Worm (Caenorhabditis elegans) whole organism, L4 larva: ENCODE measurements around the gene C16C10.8.

ENCODE experiments used
- F10B5.3 ChIP-seq: sonication (generic microtip); optimal IDR thresholded peaks from 2 replicates; lab custom pipeline; 2016; ENCODE audit warnings: mild to moderate bottlenecking, missing genetic modification characterization, missing compliant biosample characterization
- F37D6.2 ChIP-seq: sonication (generic microtip); optimal IDR thresholded peaks from 2 replicates; lab custom pipeline; 2016; ENCODE audit warnings: mild to moderate bottlenecking, missing genetic modification characterization, missing compliant biosample characterization
- F49E8.2 ChIP-seq: sonication (generic microtip); optimal IDR thresholded peaks from 2 replicates; lab custom pipeline; 2016; ENCODE audit warnings: missing compliant biosample characterization, mild to moderate bottlenecking, missing genetic modification characterization, borderline replicate concordance
- R02D3.7 ChIP-seq: fragments of 150-350 bp; sonication (generic microtip); optimal IDR thresholded peaks from 3 replicates; lab custom pipeline; 2014; ENCODE audit warnings: missing biosample characterization, missing genetic modification characterization
- T20F7.1 ChIP-seq: fragments of 200-800 bp; sonication (Bioruptor generic); optimal IDR thresholded peaks from 2 replicates; lab custom pipeline; 2018; ENCODE audit warnings: mild to moderate bottlenecking, missing genetic modification characterization, missing compliant biosample characterization
- T26A8.4 ChIP-seq: fragments of 200-800 bp; sonication (Bioruptor generic); IDR thresholded peaks from 2 replicates; pipeline ENCODE4 v1.3.6; 2022; ENCODE audit warnings: missing genetic modification characterization, missing compliant biosample characterization
- Y105C5A.15 ChIP-seq: fragments of 200-800 bp; sonication (Bioruptor generic); IDR thresholded peaks from 2 replicates; pipeline ENCODE4 v1.3.6; 2022; ENCODE audit warnings: missing genetic modification characterization, missing compliant biosample characterization
- Y75B8A.6 ChIP-seq: fragments of 200-800 bp; sonication (Bioruptor generic); IDR thresholded peaks from 2 replicates; pipeline ENCODE4 v1.3.6; 2022; ENCODE audit warnings: missing genetic modification reagents, missing genetic modification characterization, missing compliant biosample characterization
- aha-1 ChIP-seq: fragments of 150-350 bp; peaks from one replicate; lab custom pipeline; 2014; ENCODE audit warnings: missing biosample characterization, missing genetic modification characterization
- ama-1 ChIP-seq: fragments of 150-350 bp; optimal IDR thresholded peaks from 2 replicates; lab custom pipeline; 2014; ENCODE audit warnings: inconsistent platforms, mixed read lengths
- ceh-28 ChIP-seq: fragments of 150-350 bp; optimal IDR thresholded peaks from 2 replicates; lab custom pipeline; 2014; ENCODE audit warnings: missing biosample characterization, missing genetic modification reagents, missing genetic modification characterization
- ceh-32 ChIP-seq: sonication (generic microtip); optimal IDR thresholded peaks from 2 replicates; lab custom pipeline; 2016; ENCODE audit warnings: mild to moderate bottlenecking, missing genetic modification characterization, missing compliant biosample characterization; ENCODE audit not compliant: poor library complexity
- ceh-44 ChIP-seq: fragments of 200-800 bp; sonication (Bioruptor generic); IDR thresholded peaks from 2 replicates; pipeline ENCODE4 v1.3.6; 2022; ENCODE audit warnings: missing genetic modification reagents, missing genetic modification characterization, missing compliant biosample characterization
- cey-2 ChIP-seq: sonication (generic microtip); optimal IDR thresholded peaks from 3 replicates; lab custom pipeline; 2017; ENCODE audit warnings: missing genetic modification characterization, mild to moderate bottlenecking, missing compliant biosample characterization, antibody characterized with exemption, borderline replicate concordance; ENCODE audit not compliant: insufficient read depth
- dmd-9 ChIP-seq: fragments of 200-800 bp; sonication (Bioruptor generic); IDR thresholded peaks from 2 replicates; pipeline ENCODE4 v1.3.6; 2022; ENCODE audit warnings: missing genetic modification reagents, missing genetic modification characterization, missing compliant biosample characterization
- dpl-1 ChIP-seq: fragments of 150-350 bp; optimal IDR thresholded peaks from 2 replicates; lab custom pipeline; 2014; ENCODE audit warnings: missing biosample characterization, missing genetic modification reagents, missing genetic modification characterization
- egl-27 ChIP-seq: sonication (generic microtip); optimal IDR thresholded peaks from 3 replicates; lab custom pipeline; 2017; ENCODE audit warnings: missing biosample characterization, missing genetic modification reagents, missing genetic modification characterization
- fos-1 ChIP-seq: fragments of 150-350 bp; optimal IDR thresholded peaks from 2 replicates; lab custom pipeline; 2014; ENCODE audit warnings: missing biosample characterization, missing genetic modification characterization
- hlh-30 ChIP-seq: sonication (generic microtip); optimal IDR thresholded peaks from 2 replicates; lab custom pipeline; 2017; ENCODE audit warnings: antibody characterized with exemption, mild to moderate bottlenecking, missing genetic modification characterization, missing compliant biosample characterization; ENCODE audit not compliant: insufficient read depth
- jun-1 ChIP-seq: fragments of 150-350 bp; optimal IDR thresholded peaks from 2 replicates; lab custom pipeline; 2014; ENCODE audit warnings: missing biosample characterization, missing genetic modification reagents, missing genetic modification characterization
- lin-15B ChIP-seq: fragments of 150-350 bp; sonication (generic microtip); optimal IDR thresholded peaks from 3 replicates; lab custom pipeline; 2014; ENCODE audit warnings: missing biosample characterization, missing genetic modification characterization
- lin-29 ChIP-seq: fragments of 200-800 bp; sonication (Bioruptor generic); IDR thresholded peaks from 2 replicates; pipeline ENCODE4 v1.3.6; 2022; ENCODE audit warnings: missing genetic modification reagents, missing genetic modification characterization, missing compliant biosample characterization
- madf-9 ChIP-seq: fragments of 200-800 bp; sonication (Bioruptor generic); conservative IDR thresholded peaks from 2 replicates; pipeline ENCODE4 v1.3.6; 2022; ENCODE audit warnings: missing genetic modification reagents, missing genetic modification characterization, missing compliant biosample characterization
- mdt-29 ChIP-seq: fragments of 200-800 bp; sonication (Bioruptor generic); IDR thresholded peaks from 2 replicates; pipeline ENCODE4 v1.3.6; 2022; ENCODE audit warnings: missing genetic modification reagents, missing genetic modification characterization, missing compliant biosample characterization
- mxl-2 ChIP-seq: fragments of 200-800 bp; sonication (Bioruptor generic); conservative IDR thresholded peaks from 2 replicates; pipeline ENCODE4 v1.3.6; 2022; ENCODE audit warnings: missing genetic modification reagents, missing genetic modification characterization, missing compliant biosample characterization
- mxl-3 ChIP-seq: fragments of 200-800 bp; sonication (Bioruptor generic); optimal IDR thresholded peaks from 2 replicates; lab custom pipeline; 2018; ENCODE audit warnings: mild to moderate bottlenecking, missing genetic modification characterization, missing compliant biosample characterization
- nhr-102 ChIP-seq: sonication (generic microtip); optimal IDR thresholded peaks from 2 replicates; lab custom pipeline; 2016; ENCODE audit warnings: mild to moderate bottlenecking, missing genetic modification characterization, moderate library complexity, missing compliant biosample characterization
- nhr-11 ChIP-seq: fragments of 150-350 bp; optimal IDR thresholded peaks from 2 replicates; lab custom pipeline; 2014; ENCODE audit warnings: missing biosample characterization, missing genetic modification characterization
- nhr-111 ChIP-seq: fragments of 200-800 bp; sonication (Bioruptor generic); optimal IDR thresholded peaks from 2 replicates; lab custom pipeline; 2018; ENCODE audit warnings: mild to moderate bottlenecking, missing genetic modification characterization, missing compliant biosample characterization
- nhr-25 ChIP-seq: sonication (generic microtip); optimal IDR thresholded peaks from 2 replicates; lab custom pipeline; 2017; ENCODE audit warnings: missing genetic modification characterization, mild to moderate bottlenecking, missing compliant biosample characterization, antibody characterized with exemption, moderate library complexity, borderline replicate concordance; ENCODE audit not compliant: insufficient read depth
- nhr-41 ChIP-seq: fragments of 200-800 bp; sonication (Bioruptor generic); IDR thresholded peaks from 2 replicates; pipeline ENCODE4 v1.3.6; 2022; ENCODE audit warnings: missing genetic modification reagents, missing genetic modification characterization, missing compliant biosample characterization
- nhr-6 ChIP-seq: fragments of 150-350 bp; optimal IDR thresholded peaks from 2 replicates; lab custom pipeline; 2014; ENCODE audit warnings: missing biosample characterization, missing genetic modification characterization
- nhr-76 ChIP-seq: fragments of 150-350 bp; optimal IDR thresholded peaks from 2 replicates; lab custom pipeline; 2014; ENCODE audit warnings: missing biosample characterization, missing genetic modification characterization
- nhr-77 ChIP-seq: fragments of 150-350 bp; optimal IDR thresholded peaks from 2 replicates; lab custom pipeline; 2014; ENCODE audit warnings: missing biosample characterization, missing genetic modification characterization
- pha-4 ChIP-seq, 2 experiments: fragments of 150-350 bp in 1 of 2; fragments of 200-800 bp in 1 of 2; sonication (Bioruptor generic) in 1 of 2; IDR thresholded peaks in 1 of 2; optimal IDR thresholded peaks in 1 of 2; 2 replicates each; pipeline versions ENCODE4 v1.3.6 to Lab custom; 2014 to 2022; ENCODE audit warnings: missing genetic modification characterization in 2 of 2, missing genetic modification reagents in 2 of 2, missing biosample characterization in 1 of 2, missing compliant biosample characterization in 1 of 2
- php-3 ChIP-seq: fragments of 200-800 bp; sonication (Bioruptor generic); IDR thresholded peaks from 2 replicates; pipeline ENCODE4 v1.3.6; 2022; ENCODE audit warnings: missing genetic modification reagents, missing genetic modification characterization, missing compliant biosample characterization
- pqm-1 ChIP-seq: sonication (generic microtip); optimal IDR thresholded peaks from 2 replicates; lab custom pipeline; 2017; ENCODE audit warnings: missing biosample characterization, missing genetic modification characterization
- rbr-2 ChIP-seq: sonication (generic microtip); optimal IDR thresholded peaks from 2 replicates; lab custom pipeline; 2016; ENCODE audit warnings: missing genotype, missing genetic modification characterization, missing compliant biosample characterization
- snpc-1.2 ChIP-seq: fragments of 200-800 bp; sonication (Bioruptor generic); IDR thresholded peaks from 2 replicates; pipeline ENCODE4 v1.3.6; 2022; ENCODE audit warnings: missing genetic modification reagents, missing genetic modification characterization, missing compliant biosample characterization
- spr-1 ChIP-seq: sonication (generic microtip); optimal IDR thresholded peaks from 2 replicates; lab custom pipeline; 2016; ENCODE audit warnings: mild to moderate bottlenecking, missing genetic modification characterization, missing compliant biosample characterization
- spr-3 ChIP-seq: fragments of 200-800 bp; sonication (Bioruptor generic); optimal IDR thresholded peaks from 2 replicates; lab custom pipeline; 2018; ENCODE audit warnings: mild to moderate bottlenecking, missing genetic modification characterization, missing compliant biosample characterization
- tra-1 ChIP-seq: fragments of 200-800 bp; sonication (Bioruptor generic); IDR thresholded peaks from 2 replicates; pipeline ENCODE4 v1.3.6; 2022; ENCODE audit warnings: missing genetic modification reagents, missing genetic modification characterization, missing compliant biosample characterization
- unc-130 ChIP-seq: sonication (generic microtip); optimal IDR thresholded peaks from 2 replicates; lab custom pipeline; 2016; ENCODE audit warnings: missing genetic modification reagents, missing genetic modification characterization, missing compliant biosample characterization
- vab-7 ChIP-seq: fragments of 200-800 bp; sonication (Bioruptor generic); IDR thresholded peaks from 2 replicates; pipeline ENCODE4 v1.3.6; 2022; ENCODE audit warnings: missing genetic modification reagents, missing genetic modification characterization, missing compliant biosample characterization
- zip-2 ChIP-seq: fragments of 150-350 bp; optimal IDR thresholded peaks from 2 replicates; lab custom pipeline; 2014; ENCODE audit warnings: missing biosample characterization, missing genetic modification characterization
- ztf-7 ChIP-seq: fragments of 150-350 bp; optimal IDR thresholded peaks from 2 replicates; lab custom pipeline; 2014; ENCODE audit warnings: missing biosample characterization, missing genetic modification characterization

C16C10.8 gene

ce11 chrIII:4164071-4164470 is at the start of gene C16C10.8:
C16C10.8 (minus strand) TSS chrIII:4164171.
- TF ChIP-seq F10B5.3 (tag; lab: Kevin White, UChicago) (no peak), nhr-77 (tag; lab: Kevin White, UChicago) (no peak), pha-4 (GFP tag; IDR thresholded peaks at IDR 0.05; lab: Robert Waterston, UW) (no peak), pha-4 (tag; optimal IDR thresholded peaks at IDR 0.05; lab: Kevin White, UChicago) (no peak), unc-130 (GFP tag; lab: Kevin White, UChicago) (no peak), spr-1 (tag; lab: Kevin White, UChicago) (no peak), ama-1 (no peak), nhr-76 (tag; lab: Kevin White, UChicago) (no peak), ztf-7 (tag; lab: Kevin White, UChicago) (no peak), tra-1 (GFP tag; lab: Robert Waterston, UW) (no peak), nhr-102 (no peak), T26A8.4 (no peak), Y75B8A.6 (no peak), spr-3 (GFP tag; lab: Kevin White, UChicago) (no peak), dpl-1 (GFP tag; lab: Kevin White, UChicago) (no peak), snpc-1.2 (GFP tag; lab: Robert Waterston, UW) (no peak), lin-15B (tag; lab: Kevin White, UChicago) (no peak)

ce11 chrIII:4210661-4211060 is 46.7 kb upstream of the C16C10.8 start:
- no peak for TF ChIP-seq mdt-29
- no peak for TF ChIP-seq egl-27 (tag; lab: Kevin White, UChicago)
- TF ChIP-seq fos-1, result no peak
- no peak for TF ChIP-seq cey-2 (tag; lab: Kevin White, UChicago)
- TF ChIP-seq nhr-6 (tag; lab: Kevin White, UChicago), result no peak
- TF ChIP-seq ceh-32 (tag; lab: Kevin White, UChicago), result no peak
- TF ChIP-seq T20F7.1 (GFP tag; lab: Kevin White, UChicago), result no peak
- no peak for TF ChIP-seq snpc-1.2 (GFP tag; lab: Robert Waterston, UW)
- no peak for TF ChIP-seq madf-9
- TF ChIP-seq zip-2, result no peak
- TF ChIP-seq R02D3.7 (tag; lab: Kevin White, UChicago), result no peak
- TF ChIP-seq ceh-44, result no peak
- TF ChIP-seq mxl-3 (GFP tag; lab: Kevin White, UChicago), result no peak
- TF ChIP-seq nhr-111 (GFP tag; lab: Kevin White, UChicago), result no peak
- TF ChIP-seq nhr-41 (GFP tag; lab: Robert Waterston, UW), result no peak
- no peak for TF ChIP-seq aha-1 (tag; lab: Kevin White, UChicago)
- no peak for TF ChIP-seq php-3

ce11 chrIII:4209188-4209587 is 45.2 kb upstream of the C16C10.8 start, which contains the start of gene phlp-2:
phlp-2 (plus strand) TSS chrIII:4209488.
- TF ChIP-seq spr-3 (GFP tag; lab: Kevin White, UChicago), result no peak
- TF ChIP-seq rbr-2 (tag; lab: Kevin White, UChicago), result no peak
- TF ChIP-seq dmd-9 (GFP tag; lab: Robert Waterston, UW), result no peak
- TF ChIP-seq F49E8.2 (tag; lab: Kevin White, UChicago), result no peak
- TF ChIP-seq F37D6.2, result no peak
- no peak for TF ChIP-seq jun-1 (tag; lab: Kevin White, UChicago)
- TF ChIP-seq pqm-1 (tag; lab: Kevin White, UChicago), result no peak
- TF ChIP-seq ceh-28, result no peak
- no peak for TF ChIP-seq vab-7 (GFP tag; lab: Robert Waterston, UW)
- TF ChIP-seq nhr-77 (tag; lab: Kevin White, UChicago), result no peak
- no peak for TF ChIP-seq Y105C5A.15 (GFP tag; lab: Robert Waterston, UW)
- no peak for TF ChIP-seq ama-1
- no peak for TF ChIP-seq R02D3.7 (tag; lab: Kevin White, UChicago)
- no peak for TF ChIP-seq zip-2
- TF ChIP-seq ceh-44, result no peak
- no peak for TF ChIP-seq lin-29 (GFP tag; lab: Robert Waterston, UW)
- TF ChIP-seq nhr-11 (tag; lab: Kevin White, UChicago), result no peak
- TF ChIP-seq mxl-2 (GFP tag; lab: Robert Waterston, UW), result no peak
- TF ChIP-seq hlh-30, result no peak
- no peak for TF ChIP-seq nhr-25 (tag; lab: Kevin White, UChicago)
